Fruit fly (Drosophila melanogaster): ENCODE data around the gene Atg17.

Atg17 gene

dm6 chr3R:5686049-5686757 is 16.7 kb downstream of the Atg17 start (continued):
- no peak for TF ChIP-seq CG10267 (tag; optimal IDR thresholded peaks at IDR 0.05)
- peak; percentile 26 for TF ChIP-seq D19B (GFP tag; optimal IDR thresholded peaks at IDR 0.05)
- TF ChIP-seq sob (GFP tag; IDR thresholded peaks at IDR 0.05), result peak; percentile 42; the same call in 1 of the 2 replicates
- no peak for TF ChIP-seq Atf-2 (GFP tag; optimal IDR thresholded peaks at IDR 0.05)
- TF ChIP-seq org-1 (GFP tag; optimal IDR thresholded peaks at IDR 0.05), result no peak
- no peak for TF ChIP-seq nau (GFP tag; optimal IDR thresholded peaks at IDR 0.05)
- no peak for TF ChIP-seq CG10959 (GFP tag; IDR thresholded peaks at IDR 0.05)
- no peak for TF ChIP-seq Neu2 (GFP tag; optimal IDR thresholded peaks at IDR 0.05; ENCODE audit: borderline replicate concordance)
- no peak for TF ChIP-seq CG3163 (GFP tag; optimal IDR thresholded peaks at IDR 0.05)
- no peak for TF ChIP-seq disco-r (GFP tag; optimal IDR thresholded peaks at IDR 0.05)
- peak; percentile 52 for TF ChIP-seq ATbp (GFP tag; optimal IDR thresholded peaks at IDR 0.05)
- TF ChIP-seq Hr39 (optimal IDR thresholded peaks at IDR 0.05), result no peak
- no peak for TF ChIP-seq CG31388 (GFP tag; optimal IDR thresholded peaks at IDR 0.05)
- TF ChIP-seq chm (GFP tag; IDR thresholded peaks at IDR 0.05), result no peak
- no peak for TF ChIP-seq CG6175 (GFP tag; IDR thresholded peaks at IDR 0.05)
- 0 out of 3 replicates have a peak, but pooled peaks have one; percentile 24 for TF ChIP-seq CG34224 (GFP tag; IDR thresholded peaks at IDR 0.05; ENCODE audit: partially characterized antibody)
- TF ChIP-seq CG5180 (GFP tag; optimal IDR thresholded peaks at IDR 0.05), result peak; percentile 5
- TF ChIP-seq Med (GFP tag), result peak; percentile 89
- TF ChIP-seq CG10654 (GFP tag; optimal IDR thresholded peaks at IDR 0.05), result peak; percentile 12
- no peak for TF ChIP-seq bbx (GFP tag; IDR thresholded peaks at IDR 0.05; ENCODE audit: partially characterized antibody)
- TF ChIP-seq yki (optimal IDR thresholded peaks at IDR 0.05), result no peak
- no peak for TF ChIP-seq CG11696 (GFP tag; IDR thresholded peaks at IDR 0.05)
- TF ChIP-seq HLHmδ (GFP tag; optimal IDR thresholded peaks at IDR 0.05), result no peak
- TF ChIP-seq crp (GFP tag; optimal IDR thresholded peaks at IDR 0.05), result no peak
- TF ChIP-seq btn (GFP tag; optimal IDR thresholded peaks at IDR 0.05), result no peak
- TF ChIP-seq Sox100B (GFP tag; optimal IDR thresholded peaks at IDR 0.05), result no peak
- TF ChIP-seq sim (GFP tag; IDR thresholded peaks at IDR 0.05), result no peak
- peak; percentile 38 for TF ChIP-seq CG9609 (GFP tag; optimal IDR thresholded peaks at IDR 0.05)
- no peak for TF ChIP-seq CG2875 (GFP tag; optimal IDR thresholded peaks at IDR 0.05)
- TF ChIP-seq ab (GFP tag; optimal IDR thresholded peaks at IDR 0.05), result no peak
- TF ChIP-seq chn (GFP tag; optimal IDR thresholded peaks at IDR 0.05), result peak; percentile 25
- TF ChIP-seq CG12744 (GFP tag; optimal IDR thresholded peaks at IDR 0.05), result no peak
- peak; percentile 48 for TF ChIP-seq CG10543 (GFP tag; optimal IDR thresholded peaks at IDR 0.05)
- no peak for TF ChIP-seq CG11456 (GFP tag; IDR thresholded peaks at IDR 0.05)
- peak; percentile 64 for TF ChIP-seq CG17359 (tag; optimal IDR thresholded peaks at IDR 0.05)
- TF ChIP-seq so (GFP tag; IDR thresholded peaks at IDR 0.05), result 0 out of 3 replicates have a peak, but pooled peaks have one; percentile 30
- TF ChIP-seq bab2 (GFP tag; optimal IDR thresholded peaks at IDR 0.05), result peak; percentile 62
- no peak for TF ChIP-seq ro (GFP tag; IDR thresholded peaks at IDR 0.05)
- peak; percentile 31 for TF ChIP-seq CG15696 (tag; optimal IDR thresholded peaks at IDR 0.05)
- TF ChIP-seq CG17912 (GFP tag; optimal IDR thresholded peaks at IDR 0.05), result no peak
- no peak for TF ChIP-seq fd102C (GFP tag; optimal IDR thresholded peaks at IDR 0.05)
- TF ChIP-seq Atf3 (GFP tag; optimal IDR thresholded peaks at IDR 0.05), result no peak
- no peak for TF ChIP-seq fru (optimal IDR thresholded peaks at IDR 0.05)
- TF ChIP-seq Dbx (GFP tag; IDR thresholded peaks at IDR 0.05), result 0 out of 3 replicates have a peak, but pooled peaks have one; percentile 41
- peak; percentile 44 for TF ChIP-seq Hmr (GFP tag; optimal IDR thresholded peaks at IDR 0.05)
- TF ChIP-seq D19A (tag; optimal IDR thresholded peaks at IDR 0.05), result peak; percentile 43
- no peak for TF ChIP-seq tll (GFP tag; optimal IDR thresholded peaks at IDR 0.05)
- no peak for TF ChIP-seq hb (GFP tag; IDR thresholded peaks at IDR 0.05; ENCODE audit: partially characterized antibody)
- TF ChIP-seq CG8089 (GFP tag; optimal IDR thresholded peaks at IDR 0.05), result no peak
- no peak for TF ChIP-seq tna (GFP tag; IDR thresholded peaks at IDR 0.05; ENCODE audit: partially characterized antibody)
